Worm (Caenorhabditis elegans) whole organism, L1 larva: Measurements from ENCODE around the gene ZK131.11.

ENCODE experiments used
- C04F5.9 ChIP-seq: sonication (generic microtip); optimal IDR thresholded peaks from 2 replicates; lab custom pipeline; 2016; ENCODE audit warnings: missing genetic modification characterization, missing compliant biosample characterization
- C16A3.4 ChIP-seq: fragments of 150-350 bp; optimal IDR thresholded peaks from 2 replicates; lab custom pipeline; 2014; ENCODE audit warnings: missing biosample characterization, missing genetic modification characterization
- F16B12.6 ChIP-seq: fragments of 150-350 bp; optimal IDR thresholded peaks from 2 replicates; lab custom pipeline; 2014; ENCODE audit warnings: missing biosample characterization, missing genetic modification characterization
- Y116A8C.19 ChIP-seq: sonication (generic microtip); optimal IDR thresholded peaks from 2 replicates; lab custom pipeline; 2016; ENCODE audit warnings: missing compliant biosample characterization, missing genetic modification characterization, borderline replicate concordance
- aha-1 ChIP-seq: fragments of 150-350 bp; optimal IDR thresholded peaks from 2 replicates; lab custom pipeline; 2014; ENCODE audit warnings: missing biosample characterization, missing genetic modification characterization
- alr-1 ChIP-seq: fragments of 200-800 bp; sonication (Bioruptor generic); optimal IDR thresholded peaks from 2 replicates; lab custom pipeline; 2018; ENCODE audit warnings: borderline replicate concordance, mild to moderate bottlenecking, missing genetic modification characterization, missing compliant biosample characterization
- aly-2 ChIP-seq: fragments of 150-350 bp; optimal IDR thresholded peaks from 2 replicates; lab custom pipeline; 2014; ENCODE audit warnings: missing biosample characterization, missing genetic modification characterization
- ceh-8 ChIP-seq: fragments of 200-800 bp; sonication (Bioruptor generic); optimal IDR thresholded peaks from 2 replicates; lab custom pipeline; 2018; ENCODE audit warnings: mild to moderate bottlenecking, missing genetic modification characterization, moderate library complexity, missing compliant biosample characterization
- ceh-88 ChIP-seq: fragments of 200-800 bp; sonication (Bioruptor generic); IDR thresholded peaks from 2 replicates; pipeline ENCODE4 v1.3.6; 2022; ENCODE audit warnings: missing genetic modification characterization, missing compliant biosample characterization
- ces-1 ChIP-seq: fragments of 150-350 bp; optimal IDR thresholded peaks from 2 replicates; lab custom pipeline; 2014; ENCODE audit warnings: missing biosample characterization, missing genetic modification reagents, missing genetic modification characterization
- dpl-1 ChIP-seq, 3 experiments: fragments of 150-350 bp in 2 of 3; sonication (generic microtip) in 1 of 3; optimal IDR thresholded peaks; 2 replicates each; lab custom pipeline; 2014 to 2017; ENCODE audit warnings: missing biosample characterization in 3 of 3, missing genetic modification characterization in 3 of 3, missing genetic modification reagents in 3 of 3
- dsc-1 ChIP-seq: sonication (generic microtip); optimal IDR thresholded peaks from 2 replicates; lab custom pipeline; 2016; ENCODE audit warnings: mild to moderate bottlenecking, missing genetic modification characterization, missing compliant biosample characterization
- egl-13 ChIP-seq: sonication (generic microtip); optimal IDR thresholded peaks from 2 replicates; lab custom pipeline; 2016; ENCODE audit warnings: missing genotype, missing genetic modification reagents, missing genetic modification characterization, missing compliant biosample characterization
- egl-27 ChIP-seq, 2 experiments: fragments of 150-350 bp in 1 of 2; sonication (generic microtip); optimal IDR thresholded peaks; 3 replicates each; lab custom pipeline; 2017 to 2018; ENCODE audit warnings: missing biosample characterization in 2 of 2, missing genetic modification characterization in 2 of 2, missing genetic modification reagents in 2 of 2
- elt-2 ChIP-seq: sonication (generic microtip); optimal IDR thresholded peaks from 2 replicates; lab custom pipeline; 2016; ENCODE audit warnings: missing genetic modification characterization, mild to moderate bottlenecking, inconsistent platforms, missing compliant biosample characterization, missing genetic modification reagents
- ets-5 ChIP-seq: fragments of 200-800 bp; sonication (Bioruptor generic); IDR thresholded peaks from 2 replicates; pipeline ENCODE4 v1.3.6; 2022; ENCODE audit warnings: missing genetic modification characterization, missing compliant biosample characterization
- fkh-10 ChIP-seq: sonication (generic microtip); optimal IDR thresholded peaks from 2 replicates; lab custom pipeline; 2017; ENCODE audit warnings: missing biosample characterization, missing genetic modification reagents, missing genetic modification characterization
- fkh-4 ChIP-seq: sonication (generic microtip); optimal IDR thresholded peaks from 2 replicates; lab custom pipeline; 2016; ENCODE audit warnings: missing compliant biosample characterization, missing genetic modification characterization, borderline replicate concordance
- fkh-8 ChIP-seq: sonication (generic microtip); optimal IDR thresholded peaks from 2 replicates; lab custom pipeline; 2016; ENCODE audit warnings: mild to moderate bottlenecking, missing genetic modification characterization, missing compliant biosample characterization
- grh-1 ChIP-seq: fragments of 200-800 bp; sonication (Bioruptor generic); IDR thresholded peaks from 2 replicates; pipeline ENCODE4 v1.3.6; 2022; ENCODE audit warnings: missing genetic modification reagents, missing genetic modification characterization, missing compliant biosample characterization
- isw-1 ChIP-seq: fragments of 200-800 bp; sonication (Bioruptor generic); IDR thresholded peaks from 2 replicates; pipeline ENCODE4 v1.3.6; 2022; ENCODE audit warnings: missing genetic modification characterization, missing compliant biosample characterization
- jun-1 ChIP-seq: fragments of 150-350 bp; optimal IDR thresholded peaks from 2 replicates; lab custom pipeline; 2014; ENCODE audit warnings: missing biosample characterization, missing genetic modification reagents, missing genetic modification characterization
- lin-14 ChIP-seq: fragments of 200-800 bp; sonication (Bioruptor generic); optimal IDR thresholded peaks from 2 replicates; lab custom pipeline; 2018; ENCODE audit warnings: mild to moderate bottlenecking, missing genetic modification characterization, moderate library complexity, missing compliant biosample characterization
- lin-15B ChIP-seq: fragments of 150-350 bp; sonication (generic microtip); optimal IDR thresholded peaks from 3 replicates; lab custom pipeline; 2014; ENCODE audit warnings: missing biosample characterization, missing genetic modification characterization
- lin-35 ChIP-seq, 2 experiments: fragments of 150-350 bp; optimal IDR thresholded peaks; 2 replicates each; lab custom pipeline; 2014; ENCODE audit warnings: missing biosample characterization in 2 of 2, missing genetic modification characterization in 2 of 2, missing genetic modification reagents in 2 of 2
- lir-3 ChIP-seq: sonication (generic microtip); optimal IDR thresholded peaks from 2 replicates; lab custom pipeline; 2016; ENCODE audit warnings: mild to moderate bottlenecking, missing genetic modification characterization, moderate library complexity, missing compliant biosample characterization; ENCODE audit not compliant: poor library complexity
- lsy-2 ChIP-seq, 2 experiments: fragments of 150-350 bp; optimal IDR thresholded peaks; 2 replicates each; lab custom pipeline; 2014; ENCODE audit warnings: missing biosample characterization in 2 of 2, missing genetic modification characterization in 2 of 2
- mab-9 ChIP-seq: fragments of 200-800 bp; sonication (Bioruptor generic); IDR thresholded peaks from 2 replicates; pipeline ENCODE4 v1.3.6; 2022; ENCODE audit warnings: missing genetic modification reagents, missing genetic modification characterization, missing compliant biosample characterization
- mdl-1 ChIP-seq, 2 experiments: fragments of 150-350 bp; optimal IDR thresholded peaks; 2 replicates each; lab custom pipeline; 2014 to 2017; ENCODE audit warnings: missing biosample characterization in 2 of 2, missing genetic modification characterization in 2 of 2, inconsistent platforms in 1 of 2
- mef-2 ChIP-seq: fragments of 150-350 bp; optimal IDR thresholded peaks from 2 replicates; lab custom pipeline; 2014; ENCODE audit warnings: missing biosample characterization, missing genetic modification characterization
- mep-1 ChIP-seq: fragments of 150-350 bp; optimal IDR thresholded peaks from 2 replicates; lab custom pipeline; 2014; ENCODE audit warnings: missing biosample characterization, missing genetic modification characterization
- nhr-11 ChIP-seq: fragments of 150-350 bp; optimal IDR thresholded peaks from 2 replicates; lab custom pipeline; 2014; ENCODE audit warnings: missing biosample characterization, missing genetic modification characterization
- nhr-19 ChIP-seq: fragments of 200-800 bp; sonication (Bioruptor generic); conservative IDR thresholded peaks from 2 replicates; pipeline ENCODE4 v1.3.6; 2022; ENCODE audit warnings: missing genetic modification characterization, missing compliant biosample characterization
- nhr-71 ChIP-seq: sonication (generic microtip); optimal IDR thresholded peaks from 2 replicates; lab custom pipeline; 2016; ENCODE audit warnings: mild to moderate bottlenecking, missing genetic modification characterization, moderate library complexity, missing compliant biosample characterization
- nhr-77 ChIP-seq: fragments of 150-350 bp; optimal IDR thresholded peaks from 2 replicates; lab custom pipeline; 2014; ENCODE audit warnings: missing biosample characterization, missing genetic modification characterization
- pag-3 ChIP-seq: sonication (generic microtip); optimal IDR thresholded peaks from 2 replicates; lab custom pipeline; 2017; ENCODE audit warnings: missing genetic modification characterization, mild to moderate bottlenecking, missing compliant biosample characterization, antibody characterized with exemption, borderline replicate concordance; ENCODE audit not compliant: insufficient read depth
- pqm-1 ChIP-seq: sonication (generic microtip); optimal IDR thresholded peaks from 3 replicates; lab custom pipeline; 2017; ENCODE audit warnings: missing biosample characterization, missing genetic modification characterization
- rnt-1 ChIP-seq: sonication (generic microtip); optimal IDR thresholded peaks from 2 replicates; lab custom pipeline; 2016; ENCODE audit warnings: mild to moderate bottlenecking, missing genetic modification characterization, moderate library complexity, missing compliant biosample characterization
- snpc-4 ChIP-seq: fragments of 150-350 bp; optimal IDR thresholded peaks from 2 replicates; lab custom pipeline; 2014; ENCODE audit warnings: missing biosample characterization, missing genetic modification characterization
- snu-23 ChIP-seq: sonication (generic microtip); optimal IDR thresholded peaks from 2 replicates; lab custom pipeline; 2016; ENCODE audit warnings: missing genetic modification characterization, missing compliant biosample characterization
- swsn-7 ChIP-seq: sonication (generic microtip); optimal IDR thresholded peaks from 2 replicates; lab custom pipeline; 2016; ENCODE audit warnings: missing genetic modification characterization, missing compliant biosample characterization
- tbx-2 ChIP-seq: sonication (generic microtip); optimal IDR thresholded peaks from 2 replicates; lab custom pipeline; 2016; ENCODE audit warnings: missing genetic modification characterization, missing compliant biosample characterization
- tlp-1 ChIP-seq: fragments of 150-350 bp; optimal IDR thresholded peaks from 2 replicates; lab custom pipeline; 2014; ENCODE audit warnings: missing biosample characterization, missing genetic modification characterization
- unc-30 ChIP-seq: sonication (generic microtip); optimal IDR thresholded peaks from 2 replicates; lab custom pipeline; 2017; ENCODE audit warnings: missing biosample characterization, missing genetic modification characterization
- unc-86 ChIP-seq: sonication (generic microtip); optimal IDR thresholded peaks from 2 replicates; lab custom pipeline; 2016; ENCODE audit warnings: missing genetic modification characterization, missing compliant biosample characterization

The ZK131.11 gene

DNA sequence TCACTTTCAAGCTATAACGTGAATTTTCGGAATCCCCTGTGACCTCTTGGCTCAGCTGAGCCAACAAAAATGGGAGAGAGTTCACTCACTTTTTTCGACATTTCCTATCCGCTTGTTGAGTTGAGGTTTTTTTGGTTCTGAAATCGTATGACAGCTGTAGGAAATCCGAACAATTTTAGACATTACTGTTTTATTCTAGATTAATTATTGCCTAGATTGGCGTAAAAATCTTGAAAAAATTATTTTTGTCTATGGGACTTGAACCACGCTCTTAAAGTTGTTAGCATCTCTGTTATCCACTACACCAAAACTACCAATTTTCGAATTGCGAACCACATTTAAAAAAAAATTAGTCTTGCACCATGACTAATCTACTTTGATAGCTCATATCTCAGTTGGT is 8.1 kb upstream of the ZK131.11 start, which contains the start of gene C01B9.4:
Gene C01B9.4 (minus strand): TSS at position 101 of the 400 bp plus-strand sequence.
- TF ChIP-seq ceh-8 (no peak), fkh-10 (GFP tag; lab: Kevin White, UChicago) (no peak), lsy-2 (tag; optimal IDR thresholded peaks at IDR 0.05; lab: Kevin White, UChicago) (no peak), mab-9 (GFP tag; lab: Robert Waterston, UW) (no peak), lin-35 (GFP tag; optimal IDR thresholded peaks at IDR 0.05; lab: Kevin White, UChicago) (no peak), lir-3 (tag; lab: Kevin White, UChicago) (no peak)

DNA sequence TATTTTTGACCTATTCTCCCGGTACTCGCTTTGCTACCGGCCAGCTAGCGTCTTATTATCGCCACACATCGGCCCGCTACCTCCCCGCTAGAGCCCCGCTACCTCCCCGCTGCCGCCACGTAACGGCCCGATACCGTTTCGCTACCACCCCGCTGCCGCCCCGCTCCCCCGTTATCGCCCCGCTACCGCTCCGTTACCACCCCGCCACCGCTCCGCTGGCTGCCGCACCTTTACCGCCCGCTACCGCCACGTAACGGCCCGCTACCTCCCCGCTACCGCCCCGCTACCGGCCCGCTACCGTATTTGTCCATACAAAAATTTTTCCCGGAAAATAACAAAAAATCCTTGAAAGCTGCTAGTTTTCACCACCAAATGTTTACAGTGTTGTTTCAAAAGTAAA is 6.4 kb upstream of the ZK131.11 start:
- TF ChIP-seq mep-1 (tag; lab: Kevin White, UChicago) (no peak), ceh-8 (peak; percentile 63)

DNA sequence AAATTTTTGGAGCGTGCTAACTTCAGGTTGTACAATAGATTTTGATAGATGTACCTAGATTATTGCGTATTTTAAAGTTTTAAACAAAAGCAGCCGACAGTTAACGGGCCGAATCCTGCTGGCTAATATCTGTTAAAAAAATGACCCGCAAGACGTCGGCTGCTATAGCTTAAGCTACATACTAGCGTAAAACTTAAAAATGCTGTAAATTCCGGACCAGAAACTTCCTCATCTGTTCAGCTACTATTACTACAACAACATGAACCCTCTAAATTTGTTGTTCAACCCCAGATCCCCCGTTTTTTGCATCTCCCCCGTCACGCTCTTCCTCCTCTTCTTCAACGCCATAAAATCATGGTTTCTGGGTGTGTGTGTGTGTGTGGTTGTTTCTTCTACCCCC is 5.1 kb upstream of the ZK131.11 start:
- TF ChIP-seq aly-2 (tag; lab: Kevin White, UChicago) (no peak), lin-15B (tag; lab: Kevin White, UChicago) (no peak), ceh-88 (no peak), alr-1 (no peak), aha-1 (no peak), mdl-1 (tag; optimal IDR thresholded peaks at IDR 0.05; lab: Kevin White, UChicago) (no peak), ceh-8 (no peak), egl-13 (tag; lab: Kevin White, UChicago) (no peak), nhr-77 (no peak), pqm-1 (tag; lab: Kevin White, UChicago) (no peak), ets-5 (GFP tag; lab: Robert Waterston, UW) (no peak), tlp-1 (tag; lab: Kevin White, UChicago) (no peak)

DNA sequence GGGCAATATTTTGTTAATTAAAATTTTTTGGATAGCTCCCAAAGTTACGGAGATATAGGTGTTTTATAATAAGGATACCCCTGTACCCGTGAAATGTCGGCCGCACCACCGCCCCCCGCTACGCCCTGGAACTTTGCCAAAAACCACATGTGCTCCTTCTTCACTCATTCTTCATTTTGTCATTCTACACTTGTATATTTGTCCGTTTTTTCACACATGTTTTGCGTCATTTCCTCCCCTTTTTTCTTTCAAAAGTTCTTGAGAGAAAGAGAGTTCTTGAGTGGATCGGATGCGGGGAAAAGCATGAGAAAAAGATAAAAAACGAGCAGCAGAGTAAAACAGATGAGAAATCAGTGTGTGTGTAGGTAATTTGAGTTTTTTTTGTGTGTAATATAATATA is 3.2 kb upstream of the ZK131.11 start:
- TF ChIP-seq dsc-1 (peak; percentile 94), nhr-11 (tag; lab: Kevin White, UChicago) (no peak), fkh-4 (tag; lab: Kevin White, UChicago) (peak; percentile 54), lsy-2 (tag; optimal IDR thresholded peaks at IDR 0.05; lab: Kevin White, UChicago) (peak in 1 of 2 experiments; percentile 19), nhr-71 (tag; lab: Kevin White, UChicago) (peak; percentile 22), snpc-4 (tag; lab: Kevin White, UChicago) (peak; percentile 63), lin-14 (peak; percentile 61), egl-13 (tag; lab: Kevin White, UChicago) (no peak)

DNA sequence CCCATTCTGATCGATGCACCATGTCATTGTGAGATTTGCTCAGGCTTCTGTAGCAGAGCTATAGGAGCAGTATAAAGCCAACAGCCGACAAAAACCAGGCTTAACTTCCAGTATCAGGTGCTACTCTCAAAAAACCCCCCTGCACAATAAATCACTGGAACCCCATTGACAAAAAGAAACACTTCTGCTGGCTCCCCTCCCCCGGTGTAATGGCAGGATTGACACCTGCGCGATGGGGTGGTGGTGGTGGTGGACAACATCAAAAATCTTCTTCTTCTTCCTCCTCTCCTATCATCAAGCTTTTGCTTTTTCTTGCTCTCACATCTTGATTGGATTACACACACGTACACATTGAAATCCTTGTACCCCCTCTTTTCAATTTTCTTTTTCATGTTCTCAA is 2.3 kb upstream of the ZK131.11 start:
- TF ChIP-seq pag-3 (tag; lab: Kevin White, UChicago) = peak; percentile 49
- TF ChIP-seq fkh-10 (GFP tag; lab: Kevin White, UChicago) = no peak
- peak; percentile 5 for TF ChIP-seq snu-23 (GFP tag; lab: Kevin White, UChicago)
- TF ChIP-seq dpl-1 (GFP tag; optimal IDR thresholded peaks at IDR 0.05; lab: Kevin White, UChicago) = no peak
- peak; percentile 21; the same call in 1 of the 2 replicates for TF ChIP-seq nhr-19 (GFP tag; lab: Robert Waterston, UW)
- no peak for TF ChIP-seq alr-1
- TF ChIP-seq F16B12.6 (tag; lab: Kevin White, UChicago) = no peak
- TF ChIP-seq ces-1 (GFP tag; lab: Kevin White, UChicago) = no peak
- TF ChIP-seq swsn-7 (tag; lab: Kevin White, UChicago) = no peak
- TF ChIP-seq C04F5.9 = no peak
- TF ChIP-seq grh-1 (GFP tag; lab: Robert Waterston, UW) = no peak
- no peak for TF ChIP-seq jun-1 (tag; lab: Kevin White, UChicago)
- TF ChIP-seq fkh-8 = no peak
- peak; percentile 61 for TF ChIP-seq lin-14
- TF ChIP-seq unc-30 (tag; lab: Kevin White, UChicago) = no peak
- no peak for TF ChIP-seq elt-2 (tag; lab: Kevin White, UChicago)
- no peak for TF ChIP-seq tbx-2 (tag; lab: Kevin White, UChicago)
- no peak for TF ChIP-seq unc-86 (tag; lab: Kevin White, UChicago)
- peak; percentile 55 for TF ChIP-seq rnt-1
- TF ChIP-seq mef-2 = no peak
- TF ChIP-seq lsy-2 (tag; optimal IDR thresholded peaks at IDR 0.05; lab: Kevin White, UChicago) = peak in 1 of 2 experiments; percentile 2
- no peak for TF ChIP-seq Y116A8C.19 (tag; lab: Kevin White, UChicago)
- no peak for TF ChIP-seq isw-1 (GFP tag; lab: Robert Waterston, UW)
- TF ChIP-seq C16A3.4 (tag; lab: Kevin White, UChicago) = no peak
- no peak for TF ChIP-seq fkh-4 (tag; lab: Kevin White, UChicago)
- TF ChIP-seq egl-27 (tag; optimal IDR thresholded peaks at IDR 0.05; lab: Kevin White, UChicago) = no peak
- TF ChIP-seq egl-13 (tag; lab: Kevin White, UChicago) = no peak
